Fruit fly (Drosophila melanogaster): ENCODE data around the gene CG32086.

Gene CG32086

dm6 chr3L:11555662-11556460 is 28.0 kb downstream of the CG32086 start (continued):
- TF ChIP-seq CG16815 (GFP tag; optimal IDR thresholded peaks at IDR 0.05) (peak; percentile 56), sqz (GFP tag; optimal IDR thresholded peaks at IDR 0.05) (peak; percentile 9), Fer2 (tag; optimal IDR thresholded peaks at IDR 0.05) (peak; percentile 50), ken (GFP tag; IDR thresholded peaks at IDR 0.05) (no peak), mam (GFP tag; optimal IDR thresholded peaks at IDR 0.05) (peak; percentile 44), CG1024 (GFP tag; IDR thresholded peaks at IDR 0.05) (peak; percentile 28; the same call in 1 of the 2 replicates), abd-A (tag; optimal IDR thresholded peaks at IDR 0.05) (peak; percentile 91), zfh2 (GFP tag; optimal IDR thresholded peaks at IDR 0.05) (no peak), pnt (GFP tag; optimal IDR thresholded peaks at IDR 0.05) (peak; percentile 38), odd (GFP tag; optimal IDR thresholded peaks at IDR 0.05) (peak; percentile 72), lilli (GFP tag; optimal IDR thresholded peaks at IDR 0.05) (peak; percentile 44), CG6689 (GFP tag; IDR thresholded peaks at IDR 0.05) (peak; percentile 46; the same call in 1 of the 2 replicates), ap (GFP tag; IDR thresholded peaks at IDR 0.05) (peak; percentile 15; the same call in 1 of the 2 replicates), CG6683 (GFP tag; optimal IDR thresholded peaks at IDR 0.05) (peak; percentile 45), CG30431 (GFP tag; optimal IDR thresholded peaks at IDR 0.05) (no peak), Dip3 (GFP tag; optimal IDR thresholded peaks at IDR 0.05) (no peak), unpg (GFP tag; optimal IDR thresholded peaks at IDR 0.05) (peak; percentile 83), CG13624 (GFP tag; optimal IDR thresholded peaks at IDR 0.05) (peak; percentile 53), CG32767 (GFP tag; IDR thresholded peaks at IDR 0.05) (peak; percentile 25; the same call in 1 of the 2 replicates), CG9817 (tag; optimal IDR thresholded peaks at IDR 0.05) (peak; percentile 54), hkb (optimal IDR thresholded peaks at IDR 0.05) (no peak), hkb (GFP tag; IDR thresholded peaks at IDR 0.05) (0 out of 2 replicates have a peak, but pooled peaks have one; percentile 28), dimm (GFP tag; IDR thresholded peaks at IDR 0.05) (no peak), CG12659 (GFP tag; optimal IDR thresholded peaks at IDR 0.05) (peak; percentile 71), CG4730 (GFP tag; IDR thresholded peaks at IDR 0.05) (no peak), ara (GFP tag; IDR thresholded peaks at IDR 0.05) (no peak), vnd (GFP tag; IDR thresholded peaks at IDR 0.05; ENCODE audit: partially characterized antibody) (no peak), Ssrp (tag; optimal IDR thresholded peaks at IDR 0.05) (peak; percentile 75), CG11093 (GFP tag; IDR thresholded peaks at IDR 0.05) (0 out of 3 replicates have a peak, but pooled peaks have one; percentile 40), CG17385 (GFP tag; optimal IDR thresholded peaks at IDR 0.05) (peak; percentile 69), CG5245 (GFP tag; optimal IDR thresholded peaks at IDR 0.05) (no peak), Dref (GFP tag; IDR thresholded peaks at IDR 0.05) (no peak), Hr3 (GFP tag; optimal IDR thresholded peaks at IDR 0.05) (peak; percentile 67), ase (GFP tag; IDR thresholded peaks at IDR 0.05) (peak; percentile 57; the same call in 2 of the 3 replicates), CG11398 (GFP tag; optimal IDR thresholded peaks at IDR 0.05) (peak; percentile 59), lov (optimal IDR thresholded peaks at IDR 0.05) (no peak), lov (GFP tag; IDR thresholded peaks at IDR 0.05) (peak; percentile 38; the same call in 1 of the 3 replicates), sima (GFP tag; optimal IDR thresholded peaks at IDR 0.05) (no peak), usp (GFP tag; optimal IDR thresholded peaks at IDR 0.05) (no peak), aop (GFP tag; IDR thresholded peaks at IDR 0.05) (0 out of 2 replicates have a peak, but pooled peaks have one; percentile 42), sisA (GFP tag; IDR thresholded peaks at IDR 0.05) (peak; percentile 16; the same call in 1 of the 2 replicates), dan (GFP tag; IDR thresholded peaks at IDR 0.05) (no peak), CG30020 (tag; optimal IDR thresholded peaks at IDR 0.05) (peak; percentile 35), Atf6 (GFP tag; IDR thresholded peaks at IDR 0.05) (peak; percentile 65), gem (tag; optimal IDR thresholded peaks at IDR 0.05) (peak; percentile 91), CG6254 (GFP tag; optimal IDR thresholded peaks at IDR 0.05) (no peak), trem (tag; optimal IDR thresholded peaks at IDR 0.05) (peak; percentile 74), Drgx (GFP tag; IDR thresholded peaks at IDR 0.05) (peak; percentile 52; the same call in 1 of the 2 replicates), pzg (GFP tag; optimal IDR thresholded peaks at IDR 0.05) (no peak), CG12769 (tag; optimal IDR thresholded peaks at IDR 0.05) (peak; percentile 61), CTCF (GFP tag; optimal IDR thresholded peaks at IDR 0.05) (peak; percentile 2)
